Worm (Caenorhabditis elegans): ENCODE data around the gene W06A7.4.

The W06A7.4 gene

DNA sequence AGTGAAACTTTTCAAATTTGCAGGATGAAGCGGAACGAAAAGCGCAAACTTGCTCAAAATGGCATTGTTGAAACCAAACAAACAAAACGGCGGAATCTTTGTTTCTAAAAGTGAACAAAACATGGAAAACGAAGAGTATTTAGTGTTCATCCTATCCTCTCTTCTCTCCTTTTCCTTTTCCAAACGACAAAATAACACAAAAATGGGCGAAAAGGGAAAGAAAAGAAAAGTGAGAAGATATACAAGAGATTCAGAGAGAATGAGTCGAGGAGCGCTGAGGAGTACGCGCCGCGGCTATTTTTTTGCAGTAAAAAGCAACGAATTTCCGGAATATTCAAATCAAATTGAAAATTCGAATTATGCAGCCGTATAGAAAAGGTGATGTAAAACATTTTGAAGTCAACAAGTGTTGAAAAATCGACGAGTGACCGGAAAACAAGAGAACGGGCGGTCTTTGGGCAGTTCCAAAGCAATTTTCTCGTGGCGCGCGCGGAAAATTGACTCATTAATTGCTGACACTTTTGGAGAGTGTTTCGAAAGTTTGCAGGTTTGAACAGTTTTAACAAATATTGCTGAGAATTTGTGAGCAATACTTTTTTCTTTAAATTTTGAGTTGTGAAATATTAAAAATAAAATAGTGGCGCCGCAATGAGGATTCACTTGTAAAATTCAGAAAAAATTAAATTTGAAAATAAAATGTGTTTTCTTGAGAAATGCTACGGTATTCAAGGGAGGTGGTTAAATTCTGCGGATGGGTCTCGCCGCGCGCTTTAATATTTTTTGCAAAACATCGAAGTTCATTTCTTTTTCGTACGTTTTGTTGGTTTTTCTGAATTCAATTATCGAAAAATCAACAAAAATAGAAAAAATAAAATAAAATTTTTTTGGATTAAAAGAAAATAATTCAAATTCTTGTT lies 11.1 kb downstream of the W06A7.4 start (continued):
- no peak for TF ChIP-seq ccch-3 (GFP tag; optimal IDR thresholded peaks at IDR 0.05)
- TF ChIP-seq Y56A3A.18 (GFP tag; IDR thresholded peaks at IDR 0.05) = no peak
- no peak for TF ChIP-seq F22D6.2 (tag; optimal IDR thresholded peaks at IDR 0.05)
- no peak for TF ChIP-seq B0035.1 (tag; optimal IDR thresholded peaks at IDR 0.05)
- no peak for TF ChIP-seq let-526 (GFP tag; IDR thresholded peaks at IDR 0.05)
- 0 out of 2 replicates have a peak, but pooled peaks have one; percentile 21 for TF ChIP-seq dox-1 (GFP tag; IDR thresholded peaks at IDR 0.05)
- TF ChIP-seq madf-8 (GFP tag; conservative IDR thresholded peaks at IDR 0.05) = peak; percentile 72
- TF ChIP-seq F23B12.7 (tag; optimal IDR thresholded peaks at IDR 0.05; ENCODE audit: insufficient read depth) = no peak
- no peak for TF ChIP-seq ztf-6 (GFP tag; IDR thresholded peaks at IDR 0.05)
- no peak for TF ChIP-seq F49E8.2 (tag; optimal IDR thresholded peaks at IDR 0.05; ENCODE audit: insufficient read depth)
- TF ChIP-seq let-607 (tag; optimal IDR thresholded peaks at IDR 0.05) = no peak
- TF ChIP-seq tlf-1 (GFP tag; optimal IDR thresholded peaks at IDR 0.05) = peak; percentile 51
- no peak for TF ChIP-seq Y95B8A.8 (GFP tag; IDR thresholded peaks at IDR 0.05)
- TF ChIP-seq B0261.1 (tag; optimal IDR thresholded peaks at IDR 0.05) = no peak
- no peak for TF ChIP-seq mel-28 (tag; optimal IDR thresholded peaks at IDR 0.05; ENCODE audit: borderline replicate concordance)
- TF ChIP-seq snpc-3.4 (tag; optimal IDR thresholded peaks at IDR 0.05) = no peak
- peak; percentile 63; the same call in 1 of the 2 replicates for TF ChIP-seq Y79H2A.3 (GFP tag; conservative IDR thresholded peaks at IDR 0.05)
- TF ChIP-seq egl-18 (GFP tag; IDR thresholded peaks at IDR 0.05) = no peak
- TF ChIP-seq lin-40 (tag; optimal IDR thresholded peaks at IDR 0.05) = no peak
- no peak for TF ChIP-seq egl-44 (GFP tag; IDR thresholded peaks at IDR 0.05)
- TF ChIP-seq hmg-1.2 (GFP tag; IDR thresholded peaks at IDR 0.05) = no peak
- no peak for TF ChIP-seq attf-5 (GFP tag; optimal IDR thresholded peaks at IDR 0.05)
- no peak for TF ChIP-seq madf-3 (GFP tag; IDR thresholded peaks at IDR 0.05)
- TF ChIP-seq repo-1 (tag; optimal IDR thresholded peaks at IDR 0.05) = no peak
- TF ChIP-seq C17E4.6 (GFP tag; IDR thresholded peaks at IDR 0.05) = no peak
- TF ChIP-seq atf-7 (tag; optimal IDR thresholded peaks at IDR 0.05) = no peak
- TF ChIP-seq lsl-1 (GFP tag; optimal IDR thresholded peaks at IDR 0.05) = peak; percentile 72
- no peak for TF ChIP-seq nhr-120 (GFP tag; IDR thresholded peaks at IDR 0.05)
- TF ChIP-seq dpl-1 (GFP tag; optimal IDR thresholded peaks at IDR 0.05) = peak; percentile 18
- no peak for TF ChIP-seq F52B5.7 (tag; optimal IDR thresholded peaks at IDR 0.05)
- TF ChIP-seq T26A5.8 (tag; optimal IDR thresholded peaks at IDR 0.05) = no peak
- no peak for TF ChIP-seq F55B11.4 (tag; optimal IDR thresholded peaks at IDR 0.05; ENCODE audit: borderline replicate concordance, insufficient read depth)
- no peak for TF ChIP-seq rec-8 (tag; optimal IDR thresholded peaks at IDR 0.05)
- TF ChIP-seq pha-4 (tag; optimal IDR thresholded peaks at IDR 0.05) = no peak
- no peak for TF ChIP-seq hsf-1 (GFP tag; IDR thresholded peaks at IDR 0.05)
- TF ChIP-seq lag-1 (GFP tag; IDR thresholded peaks at IDR 0.05) = no peak
- no peak for TF ChIP-seq somi-1 (GFP tag; optimal IDR thresholded peaks at IDR 0.05)
- TF ChIP-seq lir-1 (GFP tag; conservative IDR thresholded peaks at IDR 0.05) = no peak
